Worm (Caenorhabditis elegans) whole organism, L4 larva: Measurements from ENCODE around the gene chil-15.

Experiments used
- D1046.2 ChIP-seq: fragments of 200-800 bp; sonication (Bioruptor generic); IDR thresholded peaks from 2 replicates; pipeline ENCODE4 v1.3.6; 2022; ENCODE audit warnings: missing genetic modification characterization, missing compliant biosample characterization
- F49E8.2 ChIP-seq: sonication (generic microtip); optimal IDR thresholded peaks from 2 replicates; lab custom pipeline; 2016; ENCODE audit warnings: missing compliant biosample characterization, mild to moderate bottlenecking, missing genetic modification characterization, borderline replicate concordance
- T26A8.4 ChIP-seq: fragments of 200-800 bp; sonication (Bioruptor generic); IDR thresholded peaks from 2 replicates; pipeline ENCODE4 v1.3.6; 2022; ENCODE audit warnings: missing genetic modification characterization, missing compliant biosample characterization
- Y48G9A.11 ChIP-seq: fragments of 200-800 bp; sonication (Bioruptor generic); IDR thresholded peaks from 2 replicates; pipeline ENCODE4 v1.3.6; 2022; ENCODE audit warnings: missing genetic modification reagents, missing genetic modification characterization, missing compliant biosample characterization
- Y5F2A.4 ChIP-seq: fragments of 200-800 bp; sonication (Bioruptor generic); optimal IDR thresholded peaks from 2 replicates; lab custom pipeline; 2018; ENCODE audit warnings: mild to moderate bottlenecking, missing genetic modification characterization, missing compliant biosample characterization
- ZK546.5 ChIP-seq, 2 experiments: sonication (generic microtip); optimal IDR thresholded peaks; 2 replicates each; lab custom pipeline; 2017; ENCODE audit warnings: missing biosample characterization in 2 of 2, missing genetic modification characterization in 2 of 2
- aha-1 ChIP-seq: fragments of 150-350 bp; peaks from one replicate; lab custom pipeline; 2014; ENCODE audit warnings: missing biosample characterization, missing genetic modification characterization
- aly-2 ChIP-seq: sonication (generic microtip); optimal IDR thresholded peaks from 2 replicates; lab custom pipeline; 2018; ENCODE audit warnings: missing biosample characterization, missing genetic modification characterization
- arid-1 ChIP-seq: fragments of 200-800 bp; sonication (Bioruptor generic); conservative IDR thresholded peaks from 2 replicates; pipeline ENCODE4 v1.3.6; 2022; ENCODE audit warnings: missing genetic modification reagents, missing genetic modification characterization, missing compliant biosample characterization
- ceh-20 ChIP-seq: fragments of 200-800 bp; sonication (Bioruptor generic); IDR thresholded peaks from 2 replicates; pipeline ENCODE4 v1.3.6; 2022; ENCODE audit warnings: missing genetic modification reagents, missing genetic modification characterization, missing compliant biosample characterization
- ceh-82 ChIP-seq: sonication (generic microtip); optimal IDR thresholded peaks from 2 replicates; lab custom pipeline; 2017; ENCODE audit warnings: missing biosample characterization, missing genetic modification characterization
- daf-19 ChIP-seq: fragments of 200-800 bp; sonication (Bioruptor generic); conservative IDR thresholded peaks from 2 replicates; pipeline ENCODE4 v1.3.6; 2022; ENCODE audit warnings: missing genetic modification characterization, missing compliant biosample characterization
- daf-8 ChIP-seq: fragments of 200-800 bp; sonication (Bioruptor generic); IDR thresholded peaks from 2 replicates; pipeline ENCODE4 v1.3.6; 2022; ENCODE audit warnings: missing genetic modification characterization, missing compliant biosample characterization
- dmd-6 ChIP-seq: fragments of 200-800 bp; sonication (Bioruptor generic); IDR thresholded peaks from 2 replicates; pipeline ENCODE4 v1.3.6; 2022; ENCODE audit warnings: missing genetic modification reagents, missing genetic modification characterization, missing compliant biosample characterization
- dmd-8 ChIP-seq: fragments of 200-800 bp; sonication (Bioruptor generic); IDR thresholded peaks from 2 replicates; pipeline ENCODE4 v1.3.6; 2022; ENCODE audit warnings: missing genetic modification characterization, missing compliant biosample characterization
- fos-1 ChIP-seq: fragments of 150-350 bp; optimal IDR thresholded peaks from 2 replicates; lab custom pipeline; 2014; ENCODE audit warnings: missing biosample characterization, missing genetic modification characterization
- gei-8 ChIP-seq: fragments of 200-800 bp; sonication (Bioruptor generic); optimal IDR thresholded peaks from 2 replicates; lab custom pipeline; 2018; ENCODE audit warnings: mild to moderate bottlenecking, missing genetic modification characterization, missing compliant biosample characterization
- hlh-30 ChIP-seq: sonication (generic microtip); optimal IDR thresholded peaks from 2 replicates; lab custom pipeline; 2017; ENCODE audit warnings: antibody characterized with exemption, mild to moderate bottlenecking, missing genetic modification characterization, missing compliant biosample characterization; ENCODE audit not compliant: insufficient read depth
- lim-7 ChIP-seq: fragments of 200-800 bp; sonication (Bioruptor generic); IDR thresholded peaks from 2 replicates; pipeline ENCODE4 v1.3.6; 2022; ENCODE audit warnings: missing genetic modification characterization, missing compliant biosample characterization
- lin-39 ChIP-seq: fragments of 150-350 bp; optimal IDR thresholded peaks from 2 replicates; lab custom pipeline; 2014; ENCODE audit warnings: missing biosample characterization, missing genetic modification reagents, missing genetic modification characterization
- lir-3 ChIP-seq: sonication (generic microtip); optimal IDR thresholded peaks from 2 replicates; lab custom pipeline; 2016; ENCODE audit warnings: mild to moderate bottlenecking, missing genetic modification characterization, missing compliant biosample characterization
- mxl-2 ChIP-seq: fragments of 200-800 bp; sonication (Bioruptor generic); conservative IDR thresholded peaks from 2 replicates; pipeline ENCODE4 v1.3.6; 2022; ENCODE audit warnings: missing genetic modification reagents, missing genetic modification characterization, missing compliant biosample characterization
- mxl-3 ChIP-seq: fragments of 200-800 bp; sonication (Bioruptor generic); optimal IDR thresholded peaks from 2 replicates; lab custom pipeline; 2018; ENCODE audit warnings: mild to moderate bottlenecking, missing genetic modification characterization, missing compliant biosample characterization
- nhr-237 ChIP-seq: sonication (generic microtip); optimal IDR thresholded peaks from 2 replicates; lab custom pipeline; 2017; ENCODE audit warnings: missing biosample characterization, missing genetic modification characterization
- nhr-25 ChIP-seq: sonication (generic microtip); optimal IDR thresholded peaks from 2 replicates; lab custom pipeline; 2017; ENCODE audit warnings: missing genetic modification characterization, mild to moderate bottlenecking, missing compliant biosample characterization, antibody characterized with exemption, moderate library complexity, borderline replicate concordance; ENCODE audit not compliant: insufficient read depth
- nhr-28 ChIP-seq: fragments of 150-350 bp; optimal IDR thresholded peaks from 2 replicates; lab custom pipeline; 2014; ENCODE audit warnings: missing biosample characterization, missing genetic modification characterization
- nhr-6 ChIP-seq: fragments of 150-350 bp; optimal IDR thresholded peaks from 2 replicates; lab custom pipeline; 2014; ENCODE audit warnings: missing biosample characterization, missing genetic modification characterization
- php-3 ChIP-seq: fragments of 200-800 bp; sonication (Bioruptor generic); IDR thresholded peaks from 2 replicates; pipeline ENCODE4 v1.3.6; 2022; ENCODE audit warnings: missing genetic modification reagents, missing genetic modification characterization, missing compliant biosample characterization
- rbr-2 ChIP-seq: sonication (generic microtip); optimal IDR thresholded peaks from 2 replicates; lab custom pipeline; 2016; ENCODE audit warnings: missing genotype, missing genetic modification characterization, missing compliant biosample characterization
- snpc-1.2 ChIP-seq: fragments of 200-800 bp; sonication (Bioruptor generic); IDR thresholded peaks from 2 replicates; pipeline ENCODE4 v1.3.6; 2022; ENCODE audit warnings: missing genetic modification reagents, missing genetic modification characterization, missing compliant biosample characterization
- snpc-4 ChIP-seq: fragments of 150-350 bp; optimal IDR thresholded peaks from 2 replicates; lab custom pipeline; 2014; ENCODE audit warnings: missing biosample characterization, missing genetic modification characterization
- spr-1 ChIP-seq: sonication (generic microtip); optimal IDR thresholded peaks from 2 replicates; lab custom pipeline; 2016; ENCODE audit warnings: mild to moderate bottlenecking, missing genetic modification characterization, missing compliant biosample characterization
- spr-3 ChIP-seq: fragments of 200-800 bp; sonication (Bioruptor generic); optimal IDR thresholded peaks from 2 replicates; lab custom pipeline; 2018; ENCODE audit warnings: mild to moderate bottlenecking, missing genetic modification characterization, missing compliant biosample characterization
- tag-97 ChIP-seq: fragments of 200-800 bp; sonication (Bioruptor generic); IDR thresholded peaks from 2 replicates; pipeline ENCODE4 v1.3.6; 2022; ENCODE audit warnings: missing genetic modification characterization, missing compliant biosample characterization
- unc-130 ChIP-seq: sonication (generic microtip); optimal IDR thresholded peaks from 2 replicates; lab custom pipeline; 2016; ENCODE audit warnings: missing genetic modification reagents, missing genetic modification characterization, missing compliant biosample characterization
- unc-62 ChIP-seq, 3 experiments: fragments of 150-350 bp in 1 of 3; sonication (generic microtip); optimal IDR thresholded peaks in 2 of 3; peaks in 1 of 3; 1 replicate in 1 of 3; 2 replicates in 2 of 3; lab custom pipeline; 2014 to 2017; ENCODE audit warnings: missing biosample characterization in 3 of 3, missing genetic modification characterization in 3 of 3, missing genetic modification reagents in 3 of 3, missing genotype in 1 of 3
- zfp-3 ChIP-seq: fragments of 200-800 bp; sonication (Bioruptor generic); conservative IDR thresholded peaks from 2 replicates; pipeline ENCODE4 v1.3.6; 2022; ENCODE audit warnings: missing genetic modification reagents, missing genetic modification characterization, missing compliant biosample characterization
- ztf-7 ChIP-seq: fragments of 150-350 bp; optimal IDR thresholded peaks from 2 replicates; lab custom pipeline; 2014; ENCODE audit warnings: missing biosample characterization, missing genetic modification characterization

chil-15 gene

ce11 chrII:9440060-9440459 is 3.4 kb downstream of the chil-15 start, which contains the start of gene chil-17:
Gene chil-17 (minus strand): TSS chrII:9440160.
- TF ChIP-seq rbr-2 (tag; lab: Kevin White, UChicago), result no peak
- TF ChIP-seq ztf-7 (tag; lab: Kevin White, UChicago), result no peak
- TF ChIP-seq daf-19, result no peak
- TF ChIP-seq ceh-82 (tag; lab: Kevin White, UChicago), result no peak
- no peak for TF ChIP-seq dmd-8 (GFP tag; lab: Robert Waterston, UW)
- no peak for TF ChIP-seq D1046.2 (GFP tag; lab: Robert Waterston, UW)
- TF ChIP-seq dmd-6, result no peak
- no peak for TF ChIP-seq mxl-3
- TF ChIP-seq T26A8.4 (GFP tag; lab: Robert Waterston, UW), result no peak
- no peak for TF ChIP-seq nhr-237 (tag; lab: Kevin White, UChicago)
- TF ChIP-seq ceh-20, result no peak
- TF ChIP-seq aha-1 (tag; lab: Kevin White, UChicago), result no peak
- no peak for TF ChIP-seq lir-3
- no peak for TF ChIP-seq fos-1 (tag; lab: Kevin White, UChicago)
- no peak for TF ChIP-seq nhr-6
- no peak for TF ChIP-seq snpc-1.2 (GFP tag; lab: Robert Waterston, UW)
- TF ChIP-seq snpc-4 (tag; lab: Kevin White, UChicago), result no peak
- no peak for TF ChIP-seq lin-39 (tag; lab: Kevin White, UChicago)
- TF ChIP-seq gei-8 (GFP tag; lab: Kevin White, UChicago), result no peak
- no peak for TF ChIP-seq tag-97 (GFP tag; lab: Robert Waterston, UW)

- TF ChIP-seq unc-62 (GFP tag; optimal IDR thresholded peaks at IDR 0.05 in 1 of 2; lab: Kevin White, UChicago), result peak in 1 of 2 experiments; percentile 91
- no peak for TF ChIP-seq unc-62 (tag; optimal IDR thresholded peaks at IDR 0.05; lab: Kevin White, UChicago)
- TF ChIP-seq aha-1 (tag; lab: Kevin White, UChicago), result peak; percentile 3
- TF ChIP-seq hlh-30 (tag; lab: Kevin White, UChicago), result no peak
Observed at ce11 chrII:9438853-9439252, 4.6 kb downstream of the chil-15 start.

ce11 chrII:9438227-9438626 is 5.2 kb downstream of the chil-15 start, which contains the start of gene chil-13:
Gene chil-13 (minus strand): TSS chrII:9438327.
- TF ChIP-seq spr-3 (no peak), mxl-2 (no peak), F49E8.2 (tag; lab: Kevin White, UChicago) (no peak), Y48G9A.11 (GFP tag; lab: Robert Waterston, UW) (no peak), unc-130 (GFP tag; lab: Kevin White, UChicago) (no peak), ZK546.5 (tag; optimal IDR thresholded peaks at IDR 0.05; lab: Kevin White, UChicago) (no peak), nhr-28 (tag; lab: Kevin White, UChicago) (no peak), php-3 (GFP tag; lab: Robert Waterston, UW) (no peak), Y5F2A.4 (GFP tag; lab: Kevin White, UChicago) (no peak), lir-3 (no peak), nhr-25 (tag; lab: Kevin White, UChicago) (no peak), arid-1 (GFP tag; lab: Robert Waterston, UW) (no peak), spr-1 (no peak), zfp-3 (GFP tag; lab: Robert Waterston, UW) (no peak), lim-7 (GFP tag; lab: Robert Waterston, UW) (no peak), aly-2 (tag; lab: Kevin White, UChicago) (no peak), daf-8 (GFP tag; lab: Robert Waterston, UW) (no peak)
- TF ChIP-seq, all 104 proteins: peak for 0
